Worm (Caenorhabditis elegans): ENCODE measurements around the gene skr-16.

DNA sequence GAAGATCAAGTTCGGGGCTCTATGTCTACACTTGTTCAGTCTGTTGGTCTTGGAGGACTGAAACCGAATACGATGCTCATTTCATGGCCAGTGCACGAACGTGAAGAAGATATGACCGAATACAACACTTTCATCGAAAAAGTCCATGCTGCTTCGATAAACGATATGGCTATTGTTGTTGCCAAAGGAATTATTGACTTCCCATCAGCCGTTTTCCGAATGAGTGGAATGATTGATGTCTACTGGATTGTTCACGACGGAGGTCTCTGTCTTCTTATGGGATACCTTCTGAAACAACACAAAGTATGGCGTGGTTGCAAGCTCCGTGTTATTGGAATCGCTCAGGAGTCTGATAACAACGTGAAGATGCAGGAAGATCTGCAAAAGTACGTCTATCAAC is 47.7 kb downstream of the skr-16 start:
- TF ChIP-seq tbx-7 (tag; optimal IDR thresholded peaks at IDR 0.05) (no peak), rnt-1 (tag; optimal IDR thresholded peaks at IDR 0.05) (no peak), ama-1 (optimal IDR thresholded peaks at IDR 0.05) (no peak), C38D4.7 (GFP tag; optimal IDR thresholded peaks at IDR 0.05) (no peak), T23F11.4 (GFP tag; optimal IDR thresholded peaks at IDR 0.05) (no peak), pax-1 (tag; optimal IDR thresholded peaks at IDR 0.05) (no peak), pat-9 (tag; optimal IDR thresholded peaks at IDR 0.05) (no peak), hlh-6 (tag; optimal IDR thresholded peaks at IDR 0.05) (no peak), unc-42 (tag; optimal IDR thresholded peaks at IDR 0.05) (no peak)

All from whole organism, late embryonic.